Fruit fly (Drosophila melanogaster): ENCODE measurements around the gene GABPI.

Gene GABPI

dm6 chr2L:3030350-3030749 is at the start of gene GABPI:
GABPI (plus strand) TSS chr2L:3030539.
- TF ChIP-seq CG8159 (tag; optimal IDR thresholded peaks at IDR 0.05) (no peak), Snoo (tag; optimal IDR thresholded peaks at IDR 0.05) (peak; percentile 21), CG13204 (GFP tag; optimal IDR thresholded peaks at IDR 0.05) (no peak), Ets98B (GFP tag; IDR thresholded peaks at IDR 0.05) (no peak), CG8301 (tag; optimal IDR thresholded peaks at IDR 0.05) (no peak)

- TF ChIP-seq CG13204 (GFP tag; optimal IDR thresholded peaks at IDR 0.05), result no peak
- TF ChIP-seq CG32121 (GFP tag; IDR thresholded peaks at IDR 0.05), result no peak
- TF ChIP-seq CG8301 (tag; optimal IDR thresholded peaks at IDR 0.05), result no peak
- no peak for TF ChIP-seq EcR (GFP tag; optimal IDR thresholded peaks at IDR 0.05)
- no peak for TF ChIP-seq Snoo (tag; optimal IDR thresholded peaks at IDR 0.05)
- no peak for TF ChIP-seq CG8159 (tag; optimal IDR thresholded peaks at IDR 0.05)
- TF ChIP-seq CG9948 (tag; optimal IDR thresholded peaks at IDR 0.05), result no peak
- no peak for TF ChIP-seq gl (tag; optimal IDR thresholded peaks at IDR 0.05)
- no peak for TF ChIP-seq fd96Ca (GFP tag; IDR thresholded peaks at IDR 0.05)
- no peak for TF ChIP-seq CG12605 (GFP tag; IDR thresholded peaks at IDR 0.05)
- no peak for TF ChIP-seq Pif1B (GFP tag; optimal IDR thresholded peaks at IDR 0.05)
- TF ChIP-seq CG15710 (tag; optimal IDR thresholded peaks at IDR 0.05), result no peak
- no peak for TF ChIP-seq D1 (tag; optimal IDR thresholded peaks at IDR 0.05)
Measured at dm6 chr2L:2986776-2987175, 43.6 kb upstream of the GABPI start.

dm6 chr2L:2987681-2988381 is 42.5 kb upstream of the GABPI start, which contains the start of the genes Chd1 and Bem46:
Chd1 (minus strand) TSS chr2L:2987723.
Bem46 (plus strand) TSS chr2L:2988116.
- TF ChIP-seq CG10348 (GFP tag; IDR thresholded peaks at IDR 0.05) (no peak), CG17806 (tag; optimal IDR thresholded peaks at IDR 0.05) (peak; percentile 75), CG8159 (tag; optimal IDR thresholded peaks at IDR 0.05) (peak; percentile 85), gl (tag; optimal IDR thresholded peaks at IDR 0.05) (peak; percentile 34), CG34367 (tag; optimal IDR thresholded peaks at IDR 0.05) (peak; percentile 72), CG9948 (tag; optimal IDR thresholded peaks at IDR 0.05) (peak; percentile 84), CG12605 (GFP tag; IDR thresholded peaks at IDR 0.05) (peak; percentile 71), D1 (tag; optimal IDR thresholded peaks at IDR 0.05) (no peak), CG4496 (GFP tag; IDR thresholded peaks at IDR 0.05) (peak; percentile 90), fd96Ca (GFP tag; IDR thresholded peaks at IDR 0.05) (peak; percentile 77), Snoo (tag; optimal IDR thresholded peaks at IDR 0.05) (peak; percentile 79), CG13204 (GFP tag; optimal IDR thresholded peaks at IDR 0.05) (no peak), Pif1B (GFP tag; optimal IDR thresholded peaks at IDR 0.05) (no peak), Ets98B (GFP tag; IDR thresholded peaks at IDR 0.05) (peak; percentile 64; the same call in 1 of the 2 replicates), Pif1A (GFP tag; optimal IDR thresholded peaks at IDR 0.05) (no peak), rn (GFP tag; IDR thresholded peaks at IDR 0.05) (peak; percentile 55; the same call in 1 of the 2 replicates), CG32121 (GFP tag; IDR thresholded peaks at IDR 0.05) (peak; percentile 76), EcR (GFP tag; optimal IDR thresholded peaks at IDR 0.05) (no peak), CG14655 (GFP tag; optimal IDR thresholded peaks at IDR 0.05) (no peak), CG15710 (tag; optimal IDR thresholded peaks at IDR 0.05) (peak; percentile 80), CG8301 (tag; optimal IDR thresholded peaks at IDR 0.05) (no peak)

- TF ChIP-seq gl (tag; optimal IDR thresholded peaks at IDR 0.05) (no peak), CG12605 (GFP tag; IDR thresholded peaks at IDR 0.05) (no peak), Ets98B (GFP tag; IDR thresholded peaks at IDR 0.05) (no peak), CG4496 (GFP tag; IDR thresholded peaks at IDR 0.05) (no peak), EcR (GFP tag; optimal IDR thresholded peaks at IDR 0.05) (no peak), Pif1B (GFP tag; optimal IDR thresholded peaks at IDR 0.05) (no peak), D1 (tag; optimal IDR thresholded peaks at IDR 0.05) (no peak), CG34367 (tag; optimal IDR thresholded peaks at IDR 0.05) (no peak), CG10348 (GFP tag; IDR thresholded peaks at IDR 0.05) (no peak), Pif1A (GFP tag; optimal IDR thresholded peaks at IDR 0.05) (no peak), CG32121 (GFP tag; IDR thresholded peaks at IDR 0.05) (no peak), CG13204 (GFP tag; optimal IDR thresholded peaks at IDR 0.05) (no peak), CG15710 (tag; optimal IDR thresholded peaks at IDR 0.05) (no peak)
Measured at dm6 chr2L:2992664-2993174, 37.6 kb upstream of the GABPI start, which contains the start of the genes okr and CG3558. okr (minus strand) TSS chr2L:2992759. CG3558 (plus strand) TSS chr2L:2992870.

- TF ChIP-seq fd96Ca (GFP tag; IDR thresholded peaks at IDR 0.05) (no peak), CG17806 (tag; optimal IDR thresholded peaks at IDR 0.05) (no peak), CG13204 (GFP tag; optimal IDR thresholded peaks at IDR 0.05) (no peak), CG10348 (GFP tag; IDR thresholded peaks at IDR 0.05) (no peak), CG12605 (GFP tag; IDR thresholded peaks at IDR 0.05) (no peak), Pif1B (GFP tag; optimal IDR thresholded peaks at IDR 0.05) (no peak), CG34367 (tag; optimal IDR thresholded peaks at IDR 0.05) (no peak), CG8301 (tag; optimal IDR thresholded peaks at IDR 0.05) (no peak), D1 (tag; optimal IDR thresholded peaks at IDR 0.05) (no peak), Pif1A (GFP tag; optimal IDR thresholded peaks at IDR 0.05) (no peak), Snoo (tag; optimal IDR thresholded peaks at IDR 0.05) (no peak), CG32121 (GFP tag; IDR thresholded peaks at IDR 0.05) (no peak)
Measured at dm6 chr2L:2993236-2993635, 37.1 kb upstream of the GABPI start.

dm6 chr2L:2993702-2994101 is 36.6 kb upstream of the GABPI start:
- TF ChIP-seq CG14655 (GFP tag; optimal IDR thresholded peaks at IDR 0.05), result no peak
- TF ChIP-seq fd96Ca (GFP tag; IDR thresholded peaks at IDR 0.05), result 0 out of 3 replicates have a peak, but pooled peaks have one; percentile 22
- peak; percentile 21; the same call in 1 of the 2 replicates for TF ChIP-seq CG32121 (GFP tag; IDR thresholded peaks at IDR 0.05)

Measured in whole organism, pupa.